Worm (Caenorhabditis elegans) whole organism, L2 larva: ENCODE results near the gene srx-38.

Source experiments
- F13H6.1 ChIP-seq: sonication (generic microtip); optimal IDR thresholded peaks from 2 replicates; lab custom pipeline; 2016; ENCODE audit warnings: missing genetic modification characterization, missing compliant biosample characterization
- R02D3.7 ChIP-seq: fragments of 150-350 bp; optimal IDR thresholded peaks from 2 replicates; lab custom pipeline; 2014; ENCODE audit warnings: missing biosample characterization, missing genetic modification characterization
- Y55F3AM.14 ChIP-seq: fragments of 200-800 bp; sonication (Bioruptor generic); optimal IDR thresholded peaks from 2 replicates; lab custom pipeline; 2018; ENCODE audit warnings: mild to moderate bottlenecking, missing genetic modification characterization, missing compliant biosample characterization
- ZK546.5 ChIP-seq: sonication (generic microtip); optimal IDR thresholded peaks from 2 replicates; lab custom pipeline; 2017; ENCODE audit warnings: missing biosample characterization, missing genetic modification characterization
- ama-1 ChIP-seq: fragments of 150-350 bp; optimal IDR thresholded peaks from 2 replicates; lab custom pipeline; 2018; ENCODE audit warnings: inconsistent platforms
- ceh-16 ChIP-seq: fragments of 150-350 bp; optimal IDR thresholded peaks from 2 replicates; lab custom pipeline; 2014; ENCODE audit warnings: missing biosample characterization, missing genetic modification characterization
- ceh-82 ChIP-seq: fragments of 150-350 bp; optimal IDR thresholded peaks from 2 replicates; lab custom pipeline; 2014; ENCODE audit warnings: missing biosample characterization, missing genetic modification characterization
- dmd-4 ChIP-seq: sonication (generic microtip); optimal IDR thresholded peaks from 2 replicates; lab custom pipeline; 2017; ENCODE audit warnings: missing biosample characterization, missing genetic modification characterization
- egl-27 ChIP-seq: sonication (generic microtip); optimal IDR thresholded peaks from 3 replicates; lab custom pipeline; 2017; ENCODE audit warnings: missing biosample characterization, missing genetic modification reagents, missing genetic modification characterization
- elt-3 ChIP-seq: sonication (generic microtip); optimal IDR thresholded peaks from 2 replicates; lab custom pipeline; 2017; ENCODE audit warnings: missing biosample characterization, missing genetic modification characterization
- fos-1 ChIP-seq: fragments of 150-350 bp; optimal IDR thresholded peaks from 2 replicates; lab custom pipeline; 2014; ENCODE audit warnings: missing biosample characterization, missing genetic modification characterization
- gmeb-1 ChIP-seq: fragments of 150-350 bp; optimal IDR thresholded peaks from 2 replicates; lab custom pipeline; 2014; ENCODE audit warnings: missing biosample characterization, missing genetic modification characterization
- lin-11 ChIP-seq: fragments of 150-350 bp; sonication (generic microtip); optimal IDR thresholded peaks from 2 replicates; lab custom pipeline; 2014; ENCODE audit warnings: missing biosample characterization, missing genetic modification characterization, inconsistent platforms, mixed read lengths
- lin-39 ChIP-seq: fragments of 150-350 bp; optimal IDR thresholded peaks from 2 replicates; lab custom pipeline; 2014; ENCODE audit warnings: missing biosample characterization, missing genetic modification reagents, missing genetic modification characterization
- lsy-2 ChIP-seq, 2 experiments: fragments of 150-350 bp in 1 of 2; sonication (generic microtip) in 1 of 2; optimal IDR thresholded peaks; 2 replicates each; lab custom pipeline; 2014 to 2017; ENCODE audit warnings: missing biosample characterization in 2 of 2, missing genetic modification characterization in 2 of 2
- mab-5 ChIP-seq: fragments of 150-350 bp; optimal IDR thresholded peaks from 2 replicates; lab custom pipeline; 2014; ENCODE audit warnings: missing biosample characterization, missing genetic modification characterization
- mbf-1 ChIP-seq: sonication (generic microtip); optimal IDR thresholded peaks from 2 replicates; lab custom pipeline; 2017; ENCODE audit warnings: missing biosample characterization, missing genetic modification characterization
- nhr-10 ChIP-seq: sonication (generic microtip); optimal IDR thresholded peaks from 2 replicates; lab custom pipeline; 2017; ENCODE audit warnings: missing biosample characterization, missing genetic modification characterization
- nhr-12 ChIP-seq: fragments of 150-350 bp; optimal IDR thresholded peaks from 2 replicates; lab custom pipeline; 2014; ENCODE audit warnings: missing biosample characterization, missing genetic modification characterization
- nhr-129 ChIP-seq: fragments of 150-350 bp; optimal IDR thresholded peaks from 2 replicates; lab custom pipeline; 2014; ENCODE audit warnings: missing biosample characterization, missing genetic modification characterization
- nhr-21 ChIP-seq: fragments of 150-350 bp; optimal IDR thresholded peaks from 2 replicates; lab custom pipeline; 2014; ENCODE audit warnings: missing biosample characterization, missing genetic modification characterization
- nhr-237 ChIP-seq: fragments of 150-350 bp; optimal IDR thresholded peaks from 2 replicates; lab custom pipeline; 2014; ENCODE audit warnings: missing biosample characterization, missing genetic modification characterization
- nhr-25 ChIP-seq: fragments of 150-350 bp; sonication (generic microtip); optimal IDR thresholded peaks from 3 replicates; lab custom pipeline; 2014; ENCODE audit warnings: missing biosample characterization, missing genetic modification characterization
- peb-1 ChIP-seq: fragments of 150-350 bp; optimal IDR thresholded peaks from 2 replicates; lab custom pipeline; 2014; ENCODE audit warnings: missing biosample characterization, missing genetic modification characterization
- skn-1 ChIP-seq: sonication (generic microtip); optimal IDR thresholded peaks from 2 replicates; lab custom pipeline; 2017; ENCODE audit warnings: missing biosample characterization, missing genetic modification characterization
- snpc-4 ChIP-seq: fragments of 150-350 bp; optimal IDR thresholded peaks from 2 replicates; lab custom pipeline; 2014; ENCODE audit warnings: missing biosample characterization, missing genetic modification characterization
- unc-39 ChIP-seq: fragments of 150-350 bp; optimal IDR thresholded peaks from 2 replicates; lab custom pipeline; 2014; ENCODE audit warnings: missing biosample characterization, missing genetic modification characterization
- unc-55 ChIP-seq: fragments of 150-350 bp; sonication (generic microtip); optimal IDR thresholded peaks from 3 replicates; lab custom pipeline; 2014; ENCODE audit warnings: missing biosample characterization, missing genetic modification reagents, missing genetic modification characterization
- unc-62 ChIP-seq: fragments of 150-350 bp; optimal IDR thresholded peaks from 2 replicates; lab custom pipeline; 2014; ENCODE audit warnings: missing biosample characterization, missing genetic modification reagents, missing genetic modification characterization
- ztf-1 ChIP-seq: fragments of 200-800 bp; sonication (Bioruptor generic); conservative IDR thresholded peaks from 2 replicates; pipeline ENCODE4 v1.3.6; 2022; ENCODE audit warnings: missing genetic modification characterization, missing compliant biosample characterization
- ztf-4 ChIP-seq: fragments of 150-350 bp; optimal IDR thresholded peaks from 2 replicates; lab custom pipeline; 2014; ENCODE audit warnings: missing biosample characterization, missing genetic modification characterization

srx-38 gene

DNA sequence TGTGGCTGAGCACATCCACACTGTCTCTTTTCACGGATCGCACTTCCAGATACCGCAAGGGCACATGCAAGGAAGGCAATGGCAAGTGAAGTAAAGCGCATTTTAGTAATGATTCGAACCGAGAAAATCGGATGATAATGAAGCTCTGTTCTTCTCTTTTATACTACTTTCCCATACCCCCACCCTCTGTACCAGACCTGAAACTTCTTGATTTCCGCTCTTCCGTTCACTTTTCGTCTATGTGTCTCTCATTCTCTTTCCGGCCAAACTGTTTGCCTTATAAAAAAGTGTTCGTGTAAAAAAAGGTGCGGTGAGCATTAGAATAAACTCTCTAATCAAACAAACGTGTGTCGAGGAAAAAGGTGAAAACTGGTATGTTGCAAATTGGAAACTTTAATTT, 6.4 kb upstream of the srx-38 start, which contains the start of gene abu-6:
Gene abu-6, minus strand, starts transcription at position 101 of the 400 bp plus-strand sequence.
- no peak for TF ChIP-seq mbf-1 (tag; lab: Kevin White, UChicago)
- no peak for TF ChIP-seq ZK546.5
- TF ChIP-seq peb-1 (tag; lab: Kevin White, UChicago) = no peak
- TF ChIP-seq Y55F3AM.14 = no peak

DNA sequence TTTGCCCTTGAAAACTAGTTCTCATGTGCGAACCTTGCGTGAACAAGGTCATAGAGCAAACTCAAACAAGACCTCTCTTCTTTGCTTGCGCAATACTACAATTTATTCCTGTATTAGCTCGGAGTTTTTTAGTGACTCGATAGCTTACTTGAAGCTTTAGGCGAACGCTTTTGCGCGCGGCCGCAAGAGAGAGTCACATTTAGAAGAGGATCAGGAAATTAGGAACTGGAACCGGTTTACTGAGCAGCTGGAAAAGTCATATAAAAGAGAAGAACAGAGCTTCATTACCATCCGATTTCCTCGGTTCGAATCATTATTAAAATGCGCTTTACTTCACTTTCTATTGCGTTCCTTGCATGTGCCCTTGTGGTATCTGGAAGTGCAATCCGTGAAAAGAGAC, 2.9 kb upstream of the srx-38 start, which contains the start of gene abu-15:
Gene abu-15, plus strand, starts transcription at position 301 of the 400 bp plus-strand sequence.
- TF ChIP-seq ceh-82 (tag; lab: Kevin White, UChicago) (no peak), unc-62 (no peak), ztf-4 (tag; lab: Kevin White, UChicago) (no peak), nhr-10 (tag; lab: Kevin White, UChicago) (no peak), lsy-2 (tag; optimal IDR thresholded peaks at IDR 0.05; lab: Kevin White, UChicago) (no peak), nhr-12 (tag; lab: Kevin White, UChicago) (no peak), lin-11 (tag; lab: Kevin White, UChicago) (no peak), nhr-21 (tag; lab: Kevin White, UChicago) (no peak)

DNA sequence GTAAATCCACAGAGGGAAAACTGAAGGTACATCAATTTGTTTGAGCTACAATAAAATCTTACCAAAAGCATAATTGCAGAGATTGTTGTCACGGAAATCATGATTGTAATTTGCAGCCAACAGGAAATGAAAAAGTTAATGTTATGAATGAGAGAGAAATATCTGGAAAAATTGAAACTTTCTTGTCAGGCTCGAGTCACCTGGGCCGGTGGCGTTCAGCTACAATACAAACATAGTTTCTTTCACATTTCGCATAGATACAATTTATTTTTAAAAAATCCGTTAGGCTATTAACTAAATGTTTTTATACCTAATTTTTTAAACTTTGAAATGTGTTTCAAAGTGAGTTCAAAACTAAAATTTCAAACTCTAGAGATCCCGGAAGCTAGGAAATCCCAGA, 2.2 kb upstream of the srx-38 start, which contains the start of gene srx-39:
Gene srx-39, minus strand, starts transcription at position 101 of the 400 bp plus-strand sequence.
- TF ChIP-seq R02D3.7 (tag; lab: Kevin White, UChicago) (no peak), egl-27 (tag; lab: Kevin White, UChicago) (no peak), gmeb-1 (tag; lab: Kevin White, UChicago) (no peak)

DNA sequence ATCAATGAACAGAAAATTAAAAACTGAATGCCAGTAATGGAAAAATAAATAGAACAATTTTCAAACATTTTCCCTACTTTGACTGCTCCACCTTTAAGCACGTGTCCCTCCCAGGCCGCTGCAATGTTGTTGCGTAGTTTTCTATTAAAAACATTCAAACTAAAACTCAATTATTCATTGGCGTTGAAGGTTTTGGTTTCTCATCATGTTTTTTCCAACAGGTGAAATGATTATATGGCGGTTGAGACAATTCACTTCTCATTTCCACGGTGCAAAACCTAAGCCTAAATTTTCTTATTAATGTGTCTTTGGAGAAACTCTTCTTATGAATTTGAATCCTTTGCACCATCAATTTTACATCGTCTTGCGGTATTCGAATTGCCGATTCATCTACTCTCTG, 4.5 kb downstream of the srx-38 start, which contains the start of gene srh-130:
Gene srh-130, plus strand, starts transcription at position 301 of the 400 bp plus-strand sequence.
- TF ChIP-seq nhr-25 (tag; lab: Kevin White, UChicago) = no peak
- TF ChIP-seq ceh-82 (tag; lab: Kevin White, UChicago) = no peak
- TF ChIP-seq ZK546.5 = no peak
- no peak for TF ChIP-seq elt-3
- no peak for TF ChIP-seq mab-5
- TF ChIP-seq dmd-4 (tag; lab: Kevin White, UChicago) = no peak
- no peak for TF ChIP-seq nhr-129 (tag; lab: Kevin White, UChicago)
- no peak for TF ChIP-seq nhr-10 (tag; lab: Kevin White, UChicago)
- no peak for TF ChIP-seq unc-39
- TF ChIP-seq nhr-12 (tag; lab: Kevin White, UChicago) = no peak
- no peak for TF ChIP-seq ama-1 (lab: Kevin White, UChicago)

DNA sequence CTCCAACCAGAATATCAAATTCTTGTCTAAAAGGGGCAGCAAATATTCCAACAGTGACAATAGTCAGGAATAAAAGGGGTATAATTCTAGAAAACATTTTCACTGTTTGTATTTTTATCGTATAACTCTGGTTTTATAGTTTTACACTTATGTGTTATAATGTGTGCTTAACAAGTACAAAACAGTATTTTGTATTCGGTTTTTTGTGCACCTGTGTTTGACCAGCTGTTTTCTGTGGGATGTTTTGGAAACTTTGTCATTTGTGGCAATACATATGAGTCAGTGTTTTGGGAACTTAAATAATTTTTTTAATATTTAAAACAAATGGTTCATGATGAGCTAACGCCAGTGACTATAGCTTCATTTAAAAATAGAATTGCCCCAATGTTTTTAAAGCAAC, 9.0 kb downstream of the srx-38 start, which contains the start of gene F14F9.6:
Gene F14F9.6, minus strand, starts transcription at position 101 of the 400 bp plus-strand sequence.
- no peak for TF ChIP-seq fos-1
- TF ChIP-seq lin-39 (tag; lab: Kevin White, UChicago) = no peak

DNA sequence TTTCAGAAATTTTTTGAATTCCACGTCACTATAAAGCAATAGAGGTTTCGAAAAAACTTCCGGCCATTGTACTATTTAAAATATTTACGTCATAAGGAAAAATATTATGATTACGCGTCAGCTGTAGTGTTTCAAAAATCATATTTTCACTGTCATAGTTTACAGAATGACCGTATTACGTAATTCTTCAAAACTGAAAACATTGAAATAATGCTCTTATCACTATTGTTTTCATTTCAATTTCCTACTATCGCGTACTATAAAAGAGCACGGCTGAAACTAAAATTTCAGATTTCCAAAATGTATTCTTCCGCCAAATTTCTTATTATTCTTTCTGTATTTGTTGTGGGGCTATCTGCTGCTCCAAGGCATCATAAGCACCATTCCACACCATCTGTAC, 10.9 kb downstream of the srx-38 start, which contains the start of gene F14F9.2:
Gene F14F9.2, plus strand, starts transcription at position 301 of the 400 bp plus-strand sequence.
- TF ChIP-seq F13H6.1 (tag; lab: Kevin White, UChicago) = no peak
- no peak for TF ChIP-seq lin-39 (tag; lab: Kevin White, UChicago)

DNA sequence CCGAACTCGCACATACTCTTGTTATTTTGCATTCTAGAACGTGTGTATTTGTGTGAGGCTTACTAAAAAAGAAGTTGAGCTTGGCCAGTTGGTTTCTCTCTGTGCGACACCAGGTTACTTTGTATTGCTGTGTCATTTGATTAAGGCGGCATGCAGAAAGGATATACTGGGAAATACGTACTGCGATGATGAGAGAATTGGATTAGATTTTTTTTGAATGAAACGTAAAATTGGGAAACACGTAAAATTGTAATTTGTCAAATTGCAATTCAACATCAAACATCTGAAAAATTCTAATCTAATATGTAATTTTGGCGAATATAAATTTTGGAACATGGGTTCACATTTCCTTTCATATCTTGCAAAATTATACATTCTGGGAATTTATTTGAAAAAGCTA, 11.6 kb downstream of the srx-38 start, which contains the start of gene srh-129:
Gene srh-129, minus strand, starts transcription at position 101 of the 400 bp plus-strand sequence.
- TF ChIP-seq peb-1 (tag; lab: Kevin White, UChicago) = no peak
- no peak for TF ChIP-seq snpc-4 (tag; lab: Kevin White, UChicago)
- no peak for TF ChIP-seq elt-3
- TF ChIP-seq unc-62 = no peak
- TF ChIP-seq nhr-237 = no peak
- TF ChIP-seq unc-55 (GFP tag; lab: Kevin White, UChicago) = no peak
- TF ChIP-seq ztf-1 (GFP tag; lab: Robert Waterston, UW) = no peak
- TF ChIP-seq skn-1 = no peak
- no peak for TF ChIP-seq lin-11 (tag; lab: Kevin White, UChicago)
- no peak for TF ChIP-seq mab-5
- TF ChIP-seq lin-39 (tag; lab: Kevin White, UChicago) = no peak
- no peak for TF ChIP-seq ceh-16 (tag; lab: Kevin White, UChicago)
